Worm (Caenorhabditis elegans): ENCODE measurements around the gene C06C6.8.

C06C6.8 gene

DNA sequence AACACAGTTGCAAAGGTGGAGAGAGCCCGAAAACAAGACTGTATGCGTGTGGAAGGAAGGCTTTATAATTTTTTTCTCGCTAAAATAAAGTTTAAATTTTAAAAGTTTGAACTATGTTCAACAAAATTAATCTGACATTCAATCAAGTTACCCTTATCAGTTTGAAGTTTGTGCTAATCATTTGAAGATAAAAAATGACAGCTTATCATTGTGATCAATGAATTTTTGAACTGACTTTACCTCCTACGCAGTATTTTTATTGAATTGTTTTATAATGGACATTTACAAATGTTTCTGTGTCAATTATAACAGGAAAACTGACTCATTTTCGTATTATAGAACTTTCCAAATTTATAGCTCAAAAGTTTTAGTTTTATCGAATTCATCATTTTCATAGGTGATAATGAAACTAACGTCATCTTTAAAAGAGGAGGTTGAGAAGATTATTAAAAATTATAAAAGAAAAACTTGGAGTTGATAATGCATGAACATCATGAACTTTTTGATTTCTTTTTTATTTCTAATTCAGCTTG is 18.6 kb upstream of the C06C6.8 start, which contains the start of gene oac-20:
Gene oac-20, plus strand, starts transcription at position 483 of the 533 bp plus-strand sequence.
- TF ChIP-seq hsf-1 (GFP tag; IDR thresholded peaks at IDR 0.05) = no peak
- no peak for TF ChIP-seq lir-1 (GFP tag; conservative IDR thresholded peaks at IDR 0.05)
- no peak for TF ChIP-seq nfya-1 (tag; optimal IDR thresholded peaks at IDR 0.05; ENCODE audit: borderline replicate concordance, insufficient read depth)
- TF ChIP-seq madf-6 (GFP tag; IDR thresholded peaks at IDR 0.05) = no peak
- no peak for TF ChIP-seq attf-3 (GFP tag; conservative IDR thresholded peaks at IDR 0.05)
- TF ChIP-seq sptf-2 (GFP tag; optimal IDR thresholded peaks at IDR 0.05) = no peak
- TF ChIP-seq lin-40 (tag; optimal IDR thresholded peaks at IDR 0.05) = no peak
- TF ChIP-seq ets-4 (GFP tag; optimal IDR thresholded peaks at IDR 0.05) = no peak
- no peak for TF ChIP-seq C06A6.2 (GFP tag; conservative IDR thresholded peaks at IDR 0.05)
- TF ChIP-seq nhr-80 (tag; optimal IDR thresholded peaks at IDR 0.05) = peak; percentile 78
- TF ChIP-seq fkh-3 (tag; optimal IDR thresholded peaks at IDR 0.05) = no peak
- no peak for TF ChIP-seq egrh-3 (GFP tag; IDR thresholded peaks at IDR 0.05)
- no peak for TF ChIP-seq somi-1 (GFP tag; optimal IDR thresholded peaks at IDR 0.05)
- TF ChIP-seq snpc-4 (GFP tag; optimal IDR thresholded peaks at IDR 0.05) = no peak
- no peak for TF ChIP-seq snpc-4 (tag; optimal IDR thresholded peaks at IDR 0.05)
- peak; percentile 95 for TF ChIP-seq unc-62 (GFP tag; optimal IDR thresholded peaks at IDR 0.05)
- no peak for TF ChIP-seq hmg-20 (GFP tag; IDR thresholded peaks at IDR 0.05)
- no peak for TF ChIP-seq ztf-3 (GFP tag; optimal IDR thresholded peaks at IDR 0.05)
- no peak for TF ChIP-seq D2030.7 (GFP tag; IDR thresholded peaks at IDR 0.05)
- no peak for TF ChIP-seq lag-1 (GFP tag; IDR thresholded peaks at IDR 0.05)
- peak; percentile 24 for TF ChIP-seq atf-7 (tag; optimal IDR thresholded peaks at IDR 0.05)
- TF ChIP-seq Y79H2A.3 (GFP tag; conservative IDR thresholded peaks at IDR 0.05) = no peak

DNA sequence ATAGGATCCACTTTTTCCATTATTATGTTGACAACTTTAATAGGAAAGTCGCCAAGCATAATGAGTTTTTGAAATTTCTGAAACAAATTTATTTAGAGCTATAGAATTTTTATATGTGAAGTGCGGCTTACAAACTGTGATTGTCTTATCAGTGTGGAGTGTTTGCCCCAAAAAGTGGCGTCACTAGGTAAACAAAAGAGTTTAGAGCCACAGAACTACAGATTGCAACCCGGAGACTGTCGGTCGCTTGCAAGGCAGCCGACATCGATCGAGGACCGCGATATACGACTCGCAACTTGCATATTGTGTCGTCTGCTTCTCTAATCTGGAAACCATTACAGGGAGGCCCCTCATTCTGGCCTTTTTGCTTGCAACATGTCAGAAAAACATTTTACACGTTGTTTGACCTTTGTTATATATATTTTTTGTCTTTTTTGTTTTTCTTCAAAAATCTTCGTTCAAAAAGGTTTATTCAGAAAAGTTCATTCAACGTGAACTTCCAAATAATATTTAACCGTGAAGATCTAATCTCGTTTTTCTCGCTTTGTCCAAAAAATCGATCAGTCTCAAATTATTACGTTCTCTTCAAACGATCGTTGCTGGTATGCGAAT is 14.1 kb upstream of the C06C6.8 start, which contains the start of the genes fbxa-99 and F36G9.13:
Gene fbxa-99, minus strand, starts transcription at position 122 of the 612 bp plus-strand sequence.
Gene F36G9.13, plus strand, starts transcription at position 562 of the 612 bp plus-strand sequence.
- no peak for TF ChIP-seq snpc-4 (GFP tag; optimal IDR thresholded peaks at IDR 0.05)
- peak; percentile 77 to 90 (median 81) for TF ChIP-seq snpc-4 (tag; optimal IDR thresholded peaks at IDR 0.05)
- no peak for TF ChIP-seq nhr-80 (tag; optimal IDR thresholded peaks at IDR 0.05)

DNA sequence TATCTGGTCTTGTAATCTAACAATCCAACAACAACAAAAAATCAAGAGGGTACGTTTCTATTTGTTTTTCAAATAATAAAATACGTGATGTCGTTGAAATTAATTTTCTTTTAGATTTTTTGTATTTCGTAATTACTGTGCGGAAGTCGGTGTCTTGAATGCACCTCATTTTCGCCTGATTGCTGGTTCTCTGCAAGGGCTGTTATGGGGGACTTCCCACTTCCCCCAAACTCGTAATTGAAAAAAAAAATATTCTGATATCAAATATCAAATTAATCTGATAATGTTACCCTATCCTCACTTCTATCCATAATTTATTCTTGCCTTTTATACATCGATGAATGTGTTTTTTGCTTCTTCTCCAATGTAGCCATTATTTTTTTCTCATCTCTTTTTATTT is 8.9 kb upstream of the C06C6.8 start, which contains the start of gene F36G9.15:
Gene F36G9.15, minus strand, starts transcription at position 101 of the 400 bp plus-strand sequence.
- TF ChIP-seq aptf-3 (GFP tag; IDR thresholded peaks at IDR 0.05) (no peak), F49E8.2 (tag; optimal IDR thresholded peaks at IDR 0.05; ENCODE audit: insufficient read depth) (no peak), egl-44 (GFP tag; IDR thresholded peaks at IDR 0.05) (no peak), ceh-40 (GFP tag; IDR thresholded peaks at IDR 0.05) (no peak), zfh-2 (GFP tag; conservative IDR thresholded peaks at IDR 0.05) (no peak), B0019.2 (GFP tag; conservative IDR thresholded peaks at IDR 0.05) (no peak), zim-3 (tag; optimal IDR thresholded peaks at IDR 0.05) (no peak), nhr-120 (GFP tag; IDR thresholded peaks at IDR 0.05) (no peak), rcor-1 (GFP tag; IDR thresholded peaks at IDR 0.05) (no peak), ama-1 (optimal IDR thresholded peaks at IDR 0.05) (no peak), ama-1 (GFP tag; optimal IDR thresholded peaks at IDR 0.05) (no peak), ceh-79 (tag; optimal IDR thresholded peaks at IDR 0.05) (no peak), lir-1 (GFP tag; conservative IDR thresholded peaks at IDR 0.05) (no peak), F33H1.4 (GFP tag; IDR thresholded peaks at IDR 0.05) (no peak), Y53G8AR.9 (GFP tag; conservative IDR thresholded peaks at IDR 0.05) (no peak), C06A6.2 (GFP tag; conservative IDR thresholded peaks at IDR 0.05) (no peak), ztf-28 (GFP tag; IDR thresholded peaks at IDR 0.05) (no peak), mxl-1 (tag; optimal IDR thresholded peaks at IDR 0.05) (no peak), Y95B8A.8 (GFP tag; IDR thresholded peaks at IDR 0.05) (no peak)

All from whole organism, young adult.